Fruit fly (Drosophila melanogaster): Measurements from ENCODE around the gene CG10195.

DNA sequence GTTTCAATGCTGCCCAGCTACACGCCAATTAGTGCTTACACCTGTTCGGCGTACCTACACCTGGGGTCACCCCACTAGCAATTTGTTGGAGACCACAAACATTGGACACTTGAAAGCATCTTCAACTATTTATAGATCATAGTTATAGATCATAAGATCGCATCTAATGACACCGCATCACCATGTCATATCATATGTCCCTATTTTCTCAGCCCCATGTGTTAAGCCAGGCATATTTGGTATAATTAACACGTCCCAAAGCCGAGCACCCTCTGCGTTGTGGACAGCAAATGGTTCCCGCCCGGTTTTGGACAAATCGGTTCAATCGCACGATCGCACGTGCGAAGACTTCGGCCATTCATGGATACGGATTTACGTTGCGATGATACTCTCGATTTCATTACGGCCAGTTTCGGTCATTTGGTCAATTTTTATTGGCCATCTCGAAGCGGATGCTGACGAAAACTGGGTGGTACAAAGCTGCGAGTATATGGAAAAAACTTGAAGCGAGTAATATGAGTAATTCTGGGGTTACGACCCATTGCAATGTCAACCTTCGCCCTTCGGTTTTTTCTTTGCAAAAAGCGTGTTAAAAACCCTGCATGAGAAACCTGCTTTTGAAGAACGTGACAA, 44.8 kb downstream of the CG10195 start:
- no peak for TF ChIP-seq h (optimal IDR thresholded peaks at IDR 0.05)
- no peak for TF ChIP-seq Myc (optimal IDR thresholded peaks at IDR 0.05)

All from Kc167 (cell line).